Worm (Caenorhabditis elegans): Measurements from ENCODE around the gene mxl-3.

Gene mxl-3

ce11 chrX:13368283-13368682, 17.7 kb upstream of the mxl-3 start:
- TF ChIP-seq lsy-2 (tag; optimal IDR thresholded peaks at IDR 0.05) (no peak), nhr-28 (tag; optimal IDR thresholded peaks at IDR 0.05) (no peak), nhr-12 (tag; optimal IDR thresholded peaks at IDR 0.05) (no peak), lin-13 (tag; optimal IDR thresholded peaks at IDR 0.05) (no peak), ces-1 (GFP tag; optimal IDR thresholded peaks at IDR 0.05) (no peak), sem-2 (GFP tag; optimal IDR thresholded peaks at IDR 0.05) (no peak), mep-1 (tag; optimal IDR thresholded peaks at IDR 0.05) (no peak), unc-120 (tag; optimal IDR thresholded peaks at IDR 0.05; ENCODE audit: poor library complexity, severe bottlenecking) (no peak), ham-2 (GFP tag; optimal IDR thresholded peaks at IDR 0.05) (no peak), lin-32 (GFP tag; optimal IDR thresholded peaks at IDR 0.05) (no peak), elt-1 (tag; optimal IDR thresholded peaks at IDR 0.05; ENCODE audit: borderline replicate concordance, insufficient read depth) (no peak), nhr-2 (tag; optimal IDR thresholded peaks at IDR 0.05) (no peak), cnd-1 (tag; optimal IDR thresholded peaks at IDR 0.05) (no peak), unc-39 (tag; optimal IDR thresholded peaks at IDR 0.05) (no peak), blmp-1 (tag; optimal IDR thresholded peaks at IDR 0.05) (no peak), ceh-83 (GFP tag; optimal IDR thresholded peaks at IDR 0.05) (no peak), M03D4.4 (tag; optimal IDR thresholded peaks at IDR 0.05) (no peak)

- TF ChIP-seq sptf-1 (tag; optimal IDR thresholded peaks at IDR 0.05): no peak
- TF ChIP-seq ces-1 (GFP tag; optimal IDR thresholded peaks at IDR 0.05): no peak
- TF ChIP-seq flh-1 (GFP tag; optimal IDR thresholded peaks at IDR 0.05): no peak
- TF ChIP-seq cnd-1 (tag; optimal IDR thresholded peaks at IDR 0.05): no peak
- no peak for TF ChIP-seq lsy-2 (tag; optimal IDR thresholded peaks at IDR 0.05)
- TF ChIP-seq nhr-28 (tag; optimal IDR thresholded peaks at IDR 0.05): no peak
- no peak for TF ChIP-seq elt-1 (tag; optimal IDR thresholded peaks at IDR 0.05; ENCODE audit: borderline replicate concordance, insufficient read depth)
- TF ChIP-seq snpc-4 (tag; optimal IDR thresholded peaks at IDR 0.05): no peak
- TF ChIP-seq nhr-2 (tag; optimal IDR thresholded peaks at IDR 0.05): no peak
- TF ChIP-seq nhr-76 (tag; optimal IDR thresholded peaks at IDR 0.05): no peak
- no peak for TF ChIP-seq tbx-8 (GFP tag; optimal IDR thresholded peaks at IDR 0.05)
- no peak for TF ChIP-seq ztf-11 (tag; optimal IDR thresholded peaks at IDR 0.05)
- TF ChIP-seq unc-120 (tag; optimal IDR thresholded peaks at IDR 0.05; ENCODE audit: poor library complexity, severe bottlenecking): no peak
- TF ChIP-seq mls-2 (tag; optimal IDR thresholded peaks at IDR 0.05): no peak
- TF ChIP-seq drap-1 (GFP tag; optimal IDR thresholded peaks at IDR 0.05): no peak
- TF ChIP-seq nhr-237 (tag; optimal IDR thresholded peaks at IDR 0.05): no peak
- TF ChIP-seq pha-4 (tag; optimal IDR thresholded peaks at IDR 0.05): no peak
- TF ChIP-seq unc-39 (tag; optimal IDR thresholded peaks at IDR 0.05): no peak
Observed at ce11 chrX:13366955-13367354, 16.4 kb upstream of the mxl-3 start.

- TF ChIP-seq unc-39 (tag; optimal IDR thresholded peaks at IDR 0.05): no peak
- no peak for TF ChIP-seq lsy-2 (tag; optimal IDR thresholded peaks at IDR 0.05)
- no peak for TF ChIP-seq lin-13 (tag; optimal IDR thresholded peaks at IDR 0.05)
- no peak for TF ChIP-seq nhr-76 (tag; optimal IDR thresholded peaks at IDR 0.05)
- TF ChIP-seq sptf-1 (tag; optimal IDR thresholded peaks at IDR 0.05): no peak
- no peak for TF ChIP-seq blmp-1 (tag; optimal IDR thresholded peaks at IDR 0.05)
- no peak for TF ChIP-seq nhr-237 (tag; optimal IDR thresholded peaks at IDR 0.05)
- TF ChIP-seq lin-32 (GFP tag; optimal IDR thresholded peaks at IDR 0.05): no peak
- TF ChIP-seq ces-1 (GFP tag; optimal IDR thresholded peaks at IDR 0.05): no peak
- TF ChIP-seq drap-1 (GFP tag; optimal IDR thresholded peaks at IDR 0.05): no peak
- no peak for TF ChIP-seq mls-2 (tag; optimal IDR thresholded peaks at IDR 0.05)
- no peak for TF ChIP-seq ham-2 (GFP tag; optimal IDR thresholded peaks at IDR 0.05)
- no peak for TF ChIP-seq nhr-28 (tag; optimal IDR thresholded peaks at IDR 0.05)
- no peak for TF ChIP-seq elt-3 (tag; optimal IDR thresholded peaks at IDR 0.05)
- no peak for TF ChIP-seq ceh-43 (GFP tag; optimal IDR thresholded peaks at IDR 0.05)
- no peak for TF ChIP-seq mep-1 (tag; optimal IDR thresholded peaks at IDR 0.05)
- TF ChIP-seq mab-5 (tag; optimal IDR thresholded peaks at IDR 0.05): no peak
Observed at ce11 chrX:13364897-13365296, 14.3 kb upstream of the mxl-3 start, which contains the start of gene C49F8.1. Gene C49F8.1 (minus strand): TSS chrX:13364997.

- no peak for TF ChIP-seq ceh-83 (GFP tag; optimal IDR thresholded peaks at IDR 0.05)
- TF ChIP-seq unc-62 (GFP tag; optimal IDR thresholded peaks at IDR 0.05): no peak
- TF ChIP-seq flh-1 (GFP tag; optimal IDR thresholded peaks at IDR 0.05): no peak
- no peak for TF ChIP-seq M03D4.4 (tag; optimal IDR thresholded peaks at IDR 0.05)
- TF ChIP-seq hlh-1 (tag; optimal IDR thresholded peaks at IDR 0.05): no peak
- no peak for TF ChIP-seq elt-3 (tag; optimal IDR thresholded peaks at IDR 0.05)
Observed at ce11 chrX:13362486-13362885, 11.9 kb upstream of the mxl-3 start, which contains the start of gene C49F8.15. Gene C49F8.15 (minus strand): TSS chrX:13362586.
